Fruit fly (Drosophila melanogaster) whole organism, embryonic: Measurements from ENCODE around the gene CG5171.

ENCODE experiments used
- CG11560 ChIP-seq: fragments of 200-800 bp; sonication (Bioruptor generic); IDR thresholded peaks from 3 replicates; pipeline ENCODE4 v1.3.6; 2022; ENCODE audit warnings: missing biosample characterization, missing genetic modification characterization
- CG12942 ChIP-seq: fragments of 200-800 bp; sonication (Bioruptor generic); optimal IDR thresholded peaks from 3 replicates; lab custom pipeline; 2016; ENCODE audit warnings: missing biosample characterization, missing genetic modification characterization
- CG15073 ChIP-seq: fragments of 200-800 bp; sonication (Bioruptor generic); optimal IDR thresholded peaks from 2 replicates; lab custom pipeline; 2016; ENCODE audit warnings: missing biosample characterization, missing genetic modification characterization
- CG15479 ChIP-seq: fragments of 200-800 bp; sonication (Bioruptor generic); optimal IDR thresholded peaks from 3 replicates; lab custom pipeline; 2019; ENCODE audit warnings: missing biosample characterization, mild to moderate bottlenecking, missing genetic modification characterization, moderate library complexity
- CG7786 ChIP-seq: fragments of 200-800 bp; sonication (Bioruptor generic); optimal IDR thresholded peaks from 2 replicates; lab custom pipeline; 2016; ENCODE audit warnings: missing biosample characterization, missing genetic modification characterization
- CG8924 ChIP-seq: fragments of 200-800 bp; optimal IDR thresholded peaks from 3 replicates; lab custom pipeline; 2019; ENCODE audit warnings: missing biosample characterization, mild to moderate bottlenecking, missing genetic modification characterization, moderate library complexity
- CTCF ChIP-seq: fragments of 200-800 bp; sonication (Bioruptor generic); optimal IDR thresholded peaks from 2 replicates; lab custom pipeline; 2017; ENCODE audit warnings: missing biosample characterization, mild to moderate bottlenecking, missing genetic modification characterization, moderate library complexity
- Ets65A ChIP-seq: fragments of 200-800 bp; sonication (Bioruptor generic); peaks from one replicate; lab custom pipeline; 2016; ENCODE audit warnings: missing biosample characterization, missing genetic modification characterization
- HHEX ChIP-seq: fragments of 200-800 bp; sonication (Bioruptor generic); optimal IDR thresholded peaks from 3 replicates; lab custom pipeline; 2017; ENCODE audit warnings: missing biosample characterization, mild to moderate bottlenecking, missing genetic modification characterization, missing genetic modification reagents
- bowl ChIP-seq: fragments of 200-800 bp; sonication (Bioruptor generic); IDR thresholded peaks from 2 replicates; pipeline ENCODE4 v1.3.6; 2022; ENCODE audit warnings: missing biosample characterization, missing genetic modification characterization
- oc ChIP-seq: fragments of 200-800 bp; sonication (Bioruptor generic); optimal IDR thresholded peaks from 2 replicates; lab custom pipeline; 2018; ENCODE audit warnings: missing biosample characterization, mild to moderate bottlenecking, missing genetic modification characterization, moderate library complexity
- psq ChIP-seq: fragments of 200-800 bp; sonication (Bioruptor generic); optimal IDR thresholded peaks from 2 replicates; lab custom pipeline; 2017; ENCODE audit warnings: missing biosample characterization, missing genetic modification characterization
- slbo ChIP-seq: fragments of 200-800 bp; sonication (Bioruptor generic); IDR thresholded peaks from 2 replicates; pipeline ENCODE4 v1.3.6; 2022; ENCODE audit warnings: missing biosample characterization, missing genetic modification characterization
- zen2 ChIP-seq: fragments of 200-800 bp; sonication (Bioruptor generic); IDR thresholded peaks from 3 replicates; pipeline ENCODE4 v1.3.6; 2022; ENCODE audit warnings: missing biosample characterization, missing genetic modification characterization; ENCODE audit not compliant: partially characterized antibody

dm6 chr2L:7363079-7363478 lies 38.1 kb upstream of the CG5171 start, which contains the start of gene Wnt10:
- TF ChIP-seq CG8924 (tag; lab: Kevin White, UChicago): no peak
- no peak for TF ChIP-seq Ets65A (GFP tag; lab: Kevin White, UChicago)
- no peak for TF ChIP-seq zen2 (GFP tag; lab: Robert Waterston, UW)
- TF ChIP-seq CG15479 (GFP tag; lab: Kevin White, UChicago): no peak
- no peak for TF ChIP-seq slbo (GFP tag; lab: Robert Waterston, UW)
- TF ChIP-seq bowl (GFP tag; lab: Robert Waterston, UW): no peak
- TF ChIP-seq CG15073: no peak
- no peak for TF ChIP-seq CTCF (GFP tag; lab: Kevin White, UChicago)
- no peak for TF ChIP-seq HHEX (GFP tag; lab: Kevin White, UChicago)
- TF ChIP-seq CG12942 (GFP tag; lab: Kevin White, UChicago): no peak
- no peak for TF ChIP-seq CG7786 (GFP tag; lab: Kevin White, UChicago)
- no peak for TF ChIP-seq oc (tag; lab: Kevin White, UChicago)
- TF ChIP-seq psq: no peak
- no peak for TF ChIP-seq CG11560 (tag; lab: Robert Waterston, UW)
